Fruit fly (Drosophila melanogaster) whole organism, embryonic: ENCODE data around the gene CG33795.

Experiments used
- CG10267 ChIP-seq: fragments of 200-800 bp; sonication (Bioruptor generic); optimal IDR thresholded peaks from 2 replicates; lab custom pipeline; 2018; ENCODE audit warnings: missing biosample characterization, mild to moderate bottlenecking, missing genetic modification characterization, moderate library complexity
- CG11085 ChIP-seq: fragments of 200-800 bp; sonication (Bioruptor generic); IDR thresholded peaks from 2 replicates; pipeline ENCODE4 v1.3.6; 2022; ENCODE audit warnings: missing biosample characterization, missing genetic modification characterization
- CG11247 ChIP-seq: fragments of 200-800 bp; sonication (Bioruptor generic); IDR thresholded peaks from 2 replicates; pipeline ENCODE4 v1.3.6; 2022; ENCODE audit warnings: missing biosample characterization, missing genetic modification characterization
- CG12155 ChIP-seq: fragments of 200-800 bp; sonication (Bioruptor generic); optimal IDR thresholded peaks from 3 replicates; lab custom pipeline; 2016; ENCODE audit warnings: missing biosample characterization, missing genetic modification characterization
- CG14050 ChIP-seq: fragments of 200-800 bp; sonication (Bioruptor generic); IDR thresholded peaks from 3 replicates; pipeline ENCODE4 v1.3.6; 2022; ENCODE audit warnings: missing biosample characterization, missing genetic modification characterization
- CG15011 ChIP-seq: fragments of 200-800 bp; sonication (Bioruptor generic); optimal IDR thresholded peaks from 3 replicates; lab custom pipeline; 2018; ENCODE audit warnings: missing biosample characterization, mild to moderate bottlenecking, missing genetic modification characterization
- CG17359 ChIP-seq: fragments of 200-800 bp; sonication (Bioruptor generic); optimal IDR thresholded peaks from 3 replicates; lab custom pipeline; 2018; ENCODE audit warnings: missing biosample characterization, mild to moderate bottlenecking, missing genetic modification characterization, moderate library complexity
- CG2712 ChIP-seq: fragments of 200-800 bp; optimal IDR thresholded peaks from 3 replicates; lab custom pipeline; 2019; ENCODE audit warnings: missing biosample characterization, mild to moderate bottlenecking, missing genetic modification characterization, moderate library complexity
- CG4707 ChIP-seq: fragments of 200-800 bp; sonication (Bioruptor generic); optimal IDR thresholded peaks from 2 replicates; lab custom pipeline; 2018; ENCODE audit warnings: missing biosample characterization, mild to moderate bottlenecking, missing genetic modification characterization, moderate library complexity
- CG8944 ChIP-seq: fragments of 200-800 bp; sonication (Bioruptor generic); optimal IDR thresholded peaks from 3 replicates; lab custom pipeline; 2016; ENCODE audit warnings: missing biosample characterization, missing genetic modification characterization
- Fer1 ChIP-seq: fragments of 200-800 bp; sonication (Bioruptor generic); optimal IDR thresholded peaks from 2 replicates; lab custom pipeline; 2017; ENCODE audit warnings: missing biosample characterization, mild to moderate bottlenecking, missing genetic modification characterization
- Fer3 ChIP-seq: fragments of 200-800 bp; sonication (Bioruptor generic); optimal IDR thresholded peaks from 2 replicates; lab custom pipeline; 2018; ENCODE audit warnings: missing biosample characterization, mild to moderate bottlenecking, missing genetic modification characterization, moderate library complexity
- Hmx ChIP-seq: fragments of 200-800 bp; sonication (Bioruptor generic); optimal IDR thresholded peaks from 2 replicates; lab custom pipeline; 2016; ENCODE audit warnings: missing biosample characterization, missing genetic modification characterization
- NC2β ChIP-seq: fragments of 200-800 bp; sonication (Bioruptor generic); optimal IDR thresholded peaks from 2 replicates; lab custom pipeline; 2016; ENCODE audit warnings: missing biosample characterization, missing genetic modification characterization
- NFAT ChIP-seq: fragments of 200-800 bp; sonication (Bioruptor generic); IDR thresholded peaks from 2 replicates; pipeline ENCODE4 v1.3.6; 2022; ENCODE audit warnings: missing biosample characterization, missing genetic modification characterization
- Neu2 ChIP-seq: fragments of 200-800 bp; sonication (Bioruptor generic); optimal IDR thresholded peaks from 3 replicates; lab custom pipeline; 2016; ENCODE audit warnings: missing biosample characterization, missing genetic modification characterization, borderline replicate concordance
- Oaz ChIP-seq: fragments of 200-800 bp; sonication (Bioruptor generic); IDR thresholded peaks from 2 replicates; pipeline ENCODE4 v1.3.6; 2022; ENCODE audit warnings: missing biosample characterization, missing genetic modification characterization
- Pdp1 ChIP-seq, 2 experiments: fragments of 200-800 bp; sonication (Bioruptor generic); optimal IDR thresholded peaks; 3 replicates each; lab custom pipeline; 2016; ENCODE audit warnings: missing biosample characterization in 2 of 2, missing genetic modification characterization in 2 of 2, mild to moderate bottlenecking in 1 of 2, moderate library complexity in 1 of 2
- al ChIP-seq: fragments of 200-800 bp; sonication (Bioruptor generic); IDR thresholded peaks from 2 replicates; pipeline ENCODE4 v1.3.6; 2022; ENCODE audit warnings: missing biosample characterization, missing genetic modification characterization
- bsh ChIP-seq, 2 experiments: fragments of 200-800 bp; sonication (Bioruptor generic); optimal IDR thresholded peaks; 2 replicates each; lab custom pipeline; 2017 to 2018; ENCODE audit warnings: mild to moderate bottlenecking in 2 of 2, missing biosample characterization in 2 of 2, missing genetic modification characterization in 2 of 2, moderate library complexity in 1 of 2
- crc ChIP-seq: fragments of 200-800 bp; sonication (Bioruptor generic); optimal IDR thresholded peaks from 2 replicates; lab custom pipeline; 2016; ENCODE audit warnings: missing biosample characterization, missing genetic modification characterization
- croc ChIP-seq: fragments of 200-800 bp; sonication (Bioruptor generic); conservative IDR thresholded peaks from 3 replicates; pipeline ENCODE4 v1.3.6; 2022; ENCODE audit warnings: missing biosample characterization, missing genetic modification characterization
- crp ChIP-seq, 2 experiments: fragments of 200-800 bp; sonication (Bioruptor generic); optimal IDR thresholded peaks; 2 replicates in 1 of 2; 3 replicates in 1 of 2; lab custom pipeline; 2017; ENCODE audit warnings: missing biosample characterization in 2 of 2, missing genetic modification characterization in 2 of 2, mild to moderate bottlenecking in 1 of 2, moderate library complexity in 1 of 2
- en ChIP-seq: fragments of 200-800 bp; sonication (Bioruptor generic); optimal IDR thresholded peaks from 2 replicates; lab custom pipeline; 2016; ENCODE audit warnings: missing biosample characterization, missing genetic modification characterization
- eve ChIP-seq, 2 experiments: fragments of >200 bp; optimal IDR thresholded peaks; 2 replicates each; lab custom pipeline; 2017; ENCODE audit warnings: missing biosample characterization in 2 of 2, missing genetic modification characterization in 2 of 2
- ftz-f1 ChIP-seq: fragments of 200-800 bp; sonication (Bioruptor generic); optimal IDR thresholded peaks from 2 replicates; lab custom pipeline; 2016; ENCODE audit warnings: missing biosample characterization, missing genetic modification characterization
- fu2 ChIP-seq: fragments of 200-800 bp; sonication (Bioruptor generic); optimal IDR thresholded peaks from 2 replicates; lab custom pipeline; 2016; ENCODE audit warnings: missing biosample characterization, missing genetic modification characterization
- gfzf ChIP-seq: fragments of 200-800 bp; sonication (Bioruptor generic); optimal IDR thresholded peaks from 2 replicates; lab custom pipeline; 2016; ENCODE audit warnings: missing biosample characterization, mild to moderate bottlenecking, missing genetic modification characterization, moderate library complexity
- grau ChIP-seq: fragments of 200-800 bp; optimal IDR thresholded peaks from 3 replicates; lab custom pipeline; 2019; ENCODE audit warnings: missing biosample characterization, mild to moderate bottlenecking, missing genetic modification characterization, moderate library complexity
- gsb-n ChIP-seq: fragments of 200-800 bp; sonication (Bioruptor generic); optimal IDR thresholded peaks from 3 replicates; lab custom pipeline; 2018; ENCODE audit warnings: missing biosample characterization, mild to moderate bottlenecking, missing genetic modification characterization
- her ChIP-seq: fragments of 200-800 bp; sonication (Bioruptor generic); optimal IDR thresholded peaks from 2 replicates; lab custom pipeline; 2016; ENCODE audit warnings: missing biosample characterization, missing genetic modification characterization
- hth ChIP-seq: fragments of >200 bp; optimal IDR thresholded peaks from 2 replicates; lab custom pipeline; 2017; ENCODE audit warnings: inconsistent platforms
- jigr1 ChIP-seq: fragments of 200-800 bp; sonication (Bioruptor generic); IDR thresholded peaks from 3 replicates; pipeline ENCODE4 v1.3.6; 2022; ENCODE audit warnings: missing biosample characterization, missing genetic modification characterization
- kah ChIP-seq: fragments of 200-800 bp; sonication (Bioruptor generic); optimal IDR thresholded peaks from 2 replicates; lab custom pipeline; 2018; ENCODE audit warnings: missing biosample characterization, mild to moderate bottlenecking, missing genetic modification characterization
- lbe ChIP-seq: fragments of 200-800 bp; sonication (Bioruptor generic); optimal IDR thresholded peaks from 2 replicates; lab custom pipeline; 2016; ENCODE audit warnings: missing biosample characterization, mild to moderate bottlenecking, missing genetic modification characterization
- nom ChIP-seq: fragments of 200-800 bp; sonication (Bioruptor generic); optimal IDR thresholded peaks from 2 replicates; lab custom pipeline; 2017; ENCODE audit warnings: missing biosample characterization, missing genetic modification characterization, mild to moderate bottlenecking, moderate library complexity, missing genetic modification reagents
- pho ChIP-seq: fragments of 200-800 bp; sonication (Bioruptor generic); optimal IDR thresholded peaks from 2 replicates; lab custom pipeline; 2016; ENCODE audit warnings: missing biosample characterization, missing genetic modification characterization
- sima ChIP-seq: fragments of 200-800 bp; sonication (Bioruptor generic); optimal IDR thresholded peaks from 2 replicates; lab custom pipeline; 2016; ENCODE audit warnings: missing biosample characterization, missing genetic modification characterization
- sna ChIP-seq: fragments of 200-800 bp; sonication (Bioruptor generic); IDR thresholded peaks from 2 replicates; pipeline ENCODE4 v1.3.6; 2022; ENCODE audit warnings: missing biosample characterization, missing genetic modification characterization; ENCODE audit not compliant: partially characterized antibody
- sug ChIP-seq: fragments of 200-800 bp; optimal IDR thresholded peaks from 2 replicates; lab custom pipeline; 2019; ENCODE audit warnings: missing biosample characterization, mild to moderate bottlenecking, missing genetic modification characterization, moderate library complexity
- zfh1 ChIP-seq: fragments of 200-800 bp; sonication (Bioruptor generic); IDR thresholded peaks from 3 replicates; pipeline ENCODE4 v1.3.6; 2022; ENCODE audit warnings: missing biosample characterization, missing genetic modification characterization

CG33795 gene

dm6 chr3L:16201028-16201427, 29.8 kb upstream of the CG33795 start, which contains the start of gene dls:
Gene dls, plus strand, starts transcription at chr3L:16201328.
- TF ChIP-seq hth (no peak), Pdp1 (GFP tag; optimal IDR thresholded peaks at IDR 0.05; lab: Kevin White, UChicago) (peak in 1 of 2 experiments; percentile 44)

dm6 chr3L:16199929-16200328, 28.7 kb upstream of the CG33795 start, which contains the start of gene CG33689:
Gene CG33689, plus strand, starts transcription at chr3L:16200229.
- no peak for TF ChIP-seq Hmx (GFP tag; lab: Kevin White, UChicago)
- TF ChIP-seq CG11085 (GFP tag; lab: Robert Waterston, UW) = no peak
- TF ChIP-seq gfzf = no peak
- no peak for TF ChIP-seq CG8944 (GFP tag; lab: Kevin White, UChicago)
- no peak for TF ChIP-seq NC2β (GFP tag; lab: Kevin White, UChicago)
- no peak for TF ChIP-seq sna
- TF ChIP-seq CG12155 (GFP tag; lab: Kevin White, UChicago) = no peak
- no peak for TF ChIP-seq grau (tag; lab: Kevin White, UChicago)
- TF ChIP-seq CG17359 (tag; lab: Kevin White, UChicago) = no peak
- TF ChIP-seq crp (GFP tag; optimal IDR thresholded peaks at IDR 0.05; lab: Kevin White, UChicago) = no peak
- no peak for TF ChIP-seq Oaz (GFP tag; lab: Robert Waterston, UW)
- TF ChIP-seq Fer1 (GFP tag; lab: Kevin White, UChicago) = no peak
- no peak for TF ChIP-seq croc (GFP tag; lab: Robert Waterston, UW)
- no peak for TF ChIP-seq pho (GFP tag; lab: Kevin White, UChicago)
- TF ChIP-seq gsb-n (tag; lab: Kevin White, UChicago) = no peak
- TF ChIP-seq nom = no peak
- no peak for TF ChIP-seq Fer3 (tag; lab: Kevin White, UChicago)
- TF ChIP-seq, all 482 proteins: peak for 0

dm6 chr3L:16198920-16199319, 27.7 kb upstream of the CG33795 start, which contains the start of gene CG33688:
Gene CG33688, plus strand, starts transcription at chr3L:16199220.
- no peak for TF ChIP-seq CG14050 (GFP tag; lab: Robert Waterston, UW)

- TF ChIP-seq CG10267 (no peak), kah (GFP tag; lab: Kevin White, UChicago) (no peak), CG2712 (tag; lab: Kevin White, UChicago) (no peak)
- TF ChIP-seq, all 482 proteins: peak for 0
Observed at dm6 chr3L:16197450-16197918, 26.3 kb upstream of the CG33795 start, which contains the start of gene CG33687. Gene CG33687, plus strand, starts transcription at chr3L:16197868.

dm6 chr3L:16196588-16197183, 25.5 kb upstream of the CG33795 start:
- TF ChIP-seq nom (peak; percentile 38), en (GFP tag; lab: Kevin White, UChicago) (no peak), al (0 out of 2 replicates have a peak, but pooled peaks have one; percentile 13)

- TF ChIP-seq sima (GFP tag; lab: Kevin White, UChicago) = no peak
- TF ChIP-seq ftz-f1 (GFP tag; lab: Kevin White, UChicago) = no peak
- TF ChIP-seq crc = no peak
- peak; percentile 81 for TF ChIP-seq lbe
- TF ChIP-seq eve (GFP tag; optimal IDR thresholded peaks at IDR 0.05; lab: Kevin White, UChicago) = no peak
- TF ChIP-seq fu2 (GFP tag; lab: Kevin White, UChicago) = no peak
- no peak for TF ChIP-seq CG11247
- TF ChIP-seq bsh (GFP tag; optimal IDR thresholded peaks at IDR 0.05; lab: Kevin White, UChicago) = peak in 1 of 2 experiments; percentile 20
- no peak for TF ChIP-seq NFAT (GFP tag; lab: Robert Waterston, UW)
- TF ChIP-seq zfh1 (GFP tag; lab: Robert Waterston, UW) = 0 out of 3 replicates have a peak, but pooled peaks have one; percentile 30
- TF ChIP-seq Fer3 (tag; lab: Kevin White, UChicago) = no peak
- TF ChIP-seq CG15011 (GFP tag; lab: Kevin White, UChicago) = no peak
- no peak for TF ChIP-seq her
- TF ChIP-seq CG4707 (GFP tag; lab: Kevin White, UChicago) = no peak
- no peak for TF ChIP-seq Neu2 (GFP tag; lab: Kevin White, UChicago)
- no peak for TF ChIP-seq sug (tag; lab: Kevin White, UChicago)
- TF ChIP-seq jigr1 = no peak
Observed at dm6 chr3L:16195476-16195958, 24.3 kb upstream of the CG33795 start.
